Fruit fly (Drosophila melanogaster): ENCODE data around the gene CG1662.

CG1662 gene

DNA sequence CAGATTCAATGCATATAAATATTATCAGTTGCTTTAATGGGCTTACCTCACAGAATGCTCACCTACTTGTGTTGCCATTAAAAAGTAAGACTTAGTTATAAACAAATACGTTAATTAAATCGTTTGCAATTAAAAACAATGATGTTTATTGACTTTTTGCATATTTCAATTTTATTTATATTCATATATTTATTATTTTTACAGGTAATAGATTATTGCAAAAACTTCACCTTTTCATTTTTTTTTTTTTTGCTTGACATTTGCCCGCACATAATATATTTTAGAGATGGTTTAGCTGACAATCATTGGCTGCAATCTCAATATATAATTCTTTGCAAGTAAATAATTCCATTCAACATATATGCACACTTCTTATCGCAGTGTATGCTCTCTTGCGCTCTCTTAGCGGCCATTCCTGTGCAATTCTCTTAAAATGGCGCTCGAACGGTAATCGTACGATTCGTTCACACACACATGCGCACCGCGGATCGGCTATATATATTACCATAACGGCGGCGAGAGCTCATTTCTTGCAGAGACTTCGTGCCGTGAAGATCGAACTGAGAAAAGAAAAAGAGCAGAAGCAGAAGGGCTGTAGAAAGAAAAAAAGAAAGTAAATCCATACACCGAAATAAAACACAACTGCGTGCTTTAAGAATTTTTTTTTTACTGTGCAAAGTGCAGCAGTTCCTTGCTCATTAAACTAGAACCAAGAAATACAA, 9.2 kb downstream of the CG1662 start, which contains the start of gene Bcat (continued):
- TF ChIP-seq gem (tag; optimal IDR thresholded peaks at IDR 0.05) (peak; percentile 85), CG15696 (tag; optimal IDR thresholded peaks at IDR 0.05) (no peak), CG34376 (GFP tag; optimal IDR thresholded peaks at IDR 0.05) (peak; percentile 28), btn (GFP tag; optimal IDR thresholded peaks at IDR 0.05) (no peak), abd-A (tag; optimal IDR thresholded peaks at IDR 0.05) (no peak), jigr1 (GFP tag; IDR thresholded peaks at IDR 0.05) (no peak), Hr51 (GFP tag; optimal IDR thresholded peaks at IDR 0.05) (peak in 1 of 2 experiments; percentile 88), CG9797 (GFP tag; optimal IDR thresholded peaks at IDR 0.05) (no peak), CG42726 (GFP tag; IDR thresholded peaks at IDR 0.05; ENCODE audit: partially characterized antibody) (no peak), Hr39 (optimal IDR thresholded peaks at IDR 0.05) (no peak), ro (GFP tag; IDR thresholded peaks at IDR 0.05) (no peak), CG6272 (GFP tag; IDR thresholded peaks at IDR 0.05) (no peak), CG10267 (tag; optimal IDR thresholded peaks at IDR 0.05) (peak; percentile 60), tap (tag; optimal IDR thresholded peaks at IDR 0.05) (peak; percentile 44), stc (GFP tag; IDR thresholded peaks at IDR 0.05) (0 out of 2 replicates have a peak, but pooled peaks have one; percentile 49), kay (GFP tag; optimal IDR thresholded peaks at IDR 0.05) (peak; percentile 8), GATAe (GFP tag; conservative IDR thresholded peaks at IDR 0.05) (peak; percentile 45; the same call in 1 of the 2 replicates), CG3163 (GFP tag; optimal IDR thresholded peaks at IDR 0.05) (peak; percentile 96), CG15479 (GFP tag; optimal IDR thresholded peaks at IDR 0.05) (peak; percentile 24), CG13624 (GFP tag; optimal IDR thresholded peaks at IDR 0.05) (no peak), PHDP (tag; optimal IDR thresholded peaks at IDR 0.05) (peak; percentile 74), CG8478 (optimal IDR thresholded peaks at IDR 0.05) (no peak), CG3847 (GFP tag; IDR thresholded peaks at IDR 0.05) (peak; percentile 60), pnt (GFP tag; optimal IDR thresholded peaks at IDR 0.05) (peak; percentile 22), CG15514 (GFP tag; optimal IDR thresholded peaks at IDR 0.05) (no peak), pum (GFP tag; optimal IDR thresholded peaks at IDR 0.05) (no peak), CG7372 (GFP tag; IDR thresholded peaks at IDR 0.05) (peak; percentile 54; the same call in 1 of the 2 replicates), CG11247 (GFP tag; IDR thresholded peaks at IDR 0.05) (no peak), NC2α (GFP tag; optimal IDR thresholded peaks at IDR 0.05) (peak; percentile 4), Dp (GFP tag; optimal IDR thresholded peaks at IDR 0.05) (no peak), sqz (GFP tag; optimal IDR thresholded peaks at IDR 0.05) (peak; percentile 12), CG14710 (tag; optimal IDR thresholded peaks at IDR 0.05) (peak; percentile 20), tgo (GFP tag; IDR thresholded peaks at IDR 0.05) (peak; percentile 65; the same call in 2 of the 3 replicates), Poxn (GFP tag; IDR thresholded peaks at IDR 0.05) (peak; percentile 30; the same call in 1 of the 2 replicates), Eip74EF (GFP tag; optimal IDR thresholded peaks at IDR 0.05) (peak in 1 of 2 experiments; percentile 45), CG2678 (tag; optimal IDR thresholded peaks at IDR 0.05) (peak; percentile 90), lov (optimal IDR thresholded peaks at IDR 0.05) (no peak), lov (GFP tag; IDR thresholded peaks at IDR 0.05) (0 out of 3 replicates have a peak, but pooled peaks have one; percentile 10), CG7928 (GFP tag; optimal IDR thresholded peaks at IDR 0.05) (peak; percentile 42), CG9932 (GFP tag; IDR thresholded peaks at IDR 0.05) (peak; percentile 64), Elba2 (GFP tag; optimal IDR thresholded peaks at IDR 0.05) (no peak), Usf (GFP tag; optimal IDR thresholded peaks at IDR 0.05) (peak; percentile 65), Hmx (GFP tag; optimal IDR thresholded peaks at IDR 0.05) (no peak), aop (GFP tag; IDR thresholded peaks at IDR 0.05) (no peak), exex (tag; optimal IDR thresholded peaks at IDR 0.05) (no peak), Awh (GFP tag; IDR thresholded peaks at IDR 0.05) (0 out of 2 replicates have a peak, but pooled peaks have one; percentile 14), BtbVII (GFP tag; optimal IDR thresholded peaks at IDR 0.05) (peak; percentile 77), Adf1 (GFP tag; IDR thresholded peaks at IDR 0.05) (no peak), toy (GFP tag; IDR thresholded peaks at IDR 0.05) (no peak), jing (GFP tag; optimal IDR thresholded peaks at IDR 0.05) (peak; percentile 31)

All from whole organism, embryonic.